Worm (Caenorhabditis elegans) whole organism, late embryonic: ENCODE measurements around the gene nhr-183.

Experiments
- C08G9.2 ChIP-seq: sonication (generic microtip); optimal IDR thresholded peaks from 2 replicates; lab custom pipeline; 2016; ENCODE audit warnings: mild to moderate bottlenecking, missing genetic modification characterization, moderate library complexity, missing compliant biosample characterization
- T23F11.4 ChIP-seq: fragments of 200-800 bp; sonication (Bioruptor generic); optimal IDR thresholded peaks from 2 replicates; lab custom pipeline; 2018; ENCODE audit warnings: mild to moderate bottlenecking, missing genetic modification characterization, missing compliant biosample characterization
- ceh-14 ChIP-seq: sonication (generic microtip); optimal IDR thresholded peaks from 2 replicates; lab custom pipeline; 2016; ENCODE audit warnings: missing genotype, missing genetic modification characterization, missing compliant biosample characterization
- ceh-18 ChIP-seq: sonication (generic microtip); optimal IDR thresholded peaks from 2 replicates; lab custom pipeline; 2016; ENCODE audit warnings: missing genetic modification characterization, missing compliant biosample characterization
- ceh-19 ChIP-seq: fragments of 200-800 bp; sonication (Bioruptor generic); optimal IDR thresholded peaks from 2 replicates; lab custom pipeline; 2018; ENCODE audit warnings: mild to moderate bottlenecking, missing genetic modification characterization, missing compliant biosample characterization
- ceh-22 ChIP-seq: sonication (generic microtip); optimal IDR thresholded peaks from 2 replicates; lab custom pipeline; 2017; ENCODE audit warnings: missing biosample characterization, missing genetic modification characterization
- ceh-45 ChIP-seq: fragments of 200-800 bp; sonication (Bioruptor generic); IDR thresholded peaks from 2 replicates; pipeline ENCODE4 v1.3.6; 2022; ENCODE audit warnings: missing genetic modification reagents, missing genetic modification characterization, missing compliant biosample characterization
- dve-1 ChIP-seq: sonication (generic microtip); optimal IDR thresholded peaks from 2 replicates; lab custom pipeline; 2017; ENCODE audit warnings: antibody characterized with exemption, mild to moderate bottlenecking, missing genetic modification characterization, missing compliant biosample characterization
- elt-4 ChIP-seq: sonication (generic microtip); optimal IDR thresholded peaks from 2 replicates; lab custom pipeline; 2016; ENCODE audit warnings: missing genetic modification characterization, missing compliant biosample characterization
- hlh-15 ChIP-seq: sonication (generic microtip); optimal IDR thresholded peaks from 2 replicates; lab custom pipeline; 2016; ENCODE audit warnings: missing genetic modification characterization, missing compliant biosample characterization
- hlh-30 ChIP-seq: sonication (generic microtip); optimal IDR thresholded peaks from 2 replicates; lab custom pipeline; 2017; ENCODE audit warnings: antibody characterized with exemption, missing genetic modification characterization, missing compliant biosample characterization; ENCODE audit not compliant: insufficient read depth
- hlh-8 ChIP-seq: sonication (generic microtip); optimal IDR thresholded peaks from 2 replicates; lab custom pipeline; 2016; ENCODE audit warnings: missing genotype, missing genetic modification characterization, missing compliant biosample characterization
- lin-11 ChIP-seq: fragments of 200-800 bp; sonication (Bioruptor generic); optimal IDR thresholded peaks from 2 replicates; lab custom pipeline; 2018; ENCODE audit warnings: mild to moderate bottlenecking, missing genetic modification characterization, missing compliant biosample characterization
- mec-3 ChIP-seq: sonication (generic microtip); optimal IDR thresholded peaks from 2 replicates; lab custom pipeline; 2016; ENCODE audit warnings: borderline replicate concordance, missing genetic modification characterization, missing compliant biosample characterization
- nfya-1 ChIP-seq: sonication (generic microtip); optimal IDR thresholded peaks from 2 replicates; lab custom pipeline; 2017; ENCODE audit warnings: missing genetic modification characterization, mild to moderate bottlenecking, missing compliant biosample characterization, antibody characterized with exemption, moderate library complexity
- npax-4 ChIP-seq: sonication (generic microtip); optimal IDR thresholded peaks from 2 replicates; lab custom pipeline; 2016; ENCODE audit warnings: missing genetic modification characterization, missing compliant biosample characterization
- pag-3 ChIP-seq: sonication (generic microtip); optimal IDR thresholded peaks from 2 replicates; lab custom pipeline; 2016; ENCODE audit warnings: missing compliant biosample characterization, missing genetic modification characterization, borderline replicate concordance
- pha-2 ChIP-seq: sonication (generic microtip); optimal IDR thresholded peaks from 2 replicates; lab custom pipeline; 2017; ENCODE audit warnings: mild to moderate bottlenecking, missing genetic modification characterization, missing compliant biosample characterization
- pqm-1 ChIP-seq: sonication (generic microtip); optimal IDR thresholded peaks from 2 replicates; lab custom pipeline; 2016; ENCODE audit warnings: missing genetic modification characterization, missing compliant biosample characterization
- pros-1 ChIP-seq: fragments of 150-350 bp; optimal IDR thresholded peaks from 2 replicates; lab custom pipeline; 2014; ENCODE audit warnings: missing biosample characterization, missing genetic modification reagents, missing genetic modification characterization
- sdc-2 ChIP-seq: sonication (generic microtip); optimal IDR thresholded peaks from 2 replicates; lab custom pipeline; 2016; ENCODE audit warnings: missing genotype, missing genetic modification characterization, missing compliant biosample characterization
- sox-2 ChIP-seq: fragments of 200-800 bp; sonication (Bioruptor generic); IDR thresholded peaks from 2 replicates; pipeline ENCODE4 v1.3.6; 2022; ENCODE audit warnings: missing genetic modification reagents, missing genetic modification characterization, missing compliant biosample characterization
- tbx-2 ChIP-seq: sonication (generic microtip); optimal IDR thresholded peaks from 2 replicates; lab custom pipeline; 2016; ENCODE audit warnings: missing genetic modification characterization, missing compliant biosample characterization
- unc-86 ChIP-seq: sonication (generic microtip); optimal IDR thresholded peaks from 2 replicates; lab custom pipeline; 2016; ENCODE audit warnings: missing genetic modification characterization, missing compliant biosample characterization

nhr-183 gene

DNA sequence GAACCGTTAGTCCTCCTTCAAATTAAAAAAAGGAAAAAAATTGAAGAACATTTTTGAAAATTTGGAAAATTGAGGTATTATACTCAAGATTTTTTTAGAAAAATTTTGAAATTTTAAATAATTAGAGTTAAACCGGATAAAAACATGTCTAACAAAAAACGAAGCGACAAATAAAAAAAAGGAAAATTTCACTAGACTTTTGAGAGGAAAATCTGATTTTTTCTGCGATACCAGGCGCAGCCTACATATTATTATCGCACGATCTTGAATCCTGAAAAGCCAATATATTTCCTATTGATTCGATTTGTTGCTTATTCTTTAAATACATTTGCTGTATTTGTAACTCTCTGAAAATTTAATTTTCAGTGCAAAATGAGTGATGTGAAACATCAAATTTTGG, 49.1 kb downstream of the nhr-183 start, which contains the start of gene nstp-8:
nstp-8 (plus strand) TSS at position 301 of the 400 bp plus-strand sequence.
- TF ChIP-seq ceh-22 (tag; lab: Kevin White, UChicago) (no peak), T23F11.4 (GFP tag; lab: Kevin White, UChicago) (no peak), sox-2 (GFP tag; lab: Robert Waterston, UW) (no peak), tbx-2 (tag; lab: Kevin White, UChicago) (no peak), mec-3 (tag; lab: Kevin White, UChicago) (no peak), pha-2 (tag; lab: Kevin White, UChicago) (no peak), elt-4 (no peak), pros-1 (tag; lab: Kevin White, UChicago) (no peak), npax-4 (no peak), hlh-30 (tag; lab: Kevin White, UChicago) (no peak), unc-86 (no peak), C08G9.2 (no peak), hlh-15 (no peak), ceh-19 (no peak), lin-11 (tag; lab: Kevin White, UChicago) (no peak), hlh-8 (tag; lab: Kevin White, UChicago) (no peak), sdc-2 (tag; lab: Kevin White, UChicago) (no peak)
- TF ChIP-seq, all 69 proteins: peak for 0

DNA sequence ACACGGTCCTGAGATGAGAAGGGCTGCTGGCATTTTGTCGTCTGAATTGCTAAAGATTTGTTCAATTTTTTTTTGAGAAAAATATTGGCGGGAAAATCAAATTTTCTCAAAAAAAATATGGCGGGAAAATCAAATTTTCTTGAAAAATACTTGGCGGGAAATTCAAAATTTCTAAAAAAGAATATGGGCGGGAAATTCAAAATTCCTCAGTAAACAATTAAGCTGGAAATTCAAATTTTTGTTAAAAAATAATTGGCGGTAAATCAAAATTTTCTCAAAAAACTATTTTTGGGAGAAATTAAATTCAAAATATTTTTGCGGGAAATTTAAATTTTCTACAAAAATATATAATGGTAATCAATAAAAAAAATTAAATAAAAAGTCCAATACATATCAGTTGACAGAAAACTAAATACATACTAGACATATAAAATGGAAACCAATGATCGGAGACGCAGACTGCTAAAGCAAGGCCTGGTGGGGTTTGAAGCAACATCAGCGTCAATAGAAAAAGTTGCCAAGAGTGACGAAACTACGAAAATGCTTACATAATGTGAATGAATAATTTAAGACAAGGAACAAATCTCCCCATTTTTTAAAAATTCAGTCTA, 49.9 kb downstream of the nhr-183 start, which contains the start of gene nhr-184:
nhr-184 (minus strand) TSS at position 51 of the 611 bp plus-strand sequence.
- TF ChIP-seq pag-3 (tag; lab: Kevin White, UChicago) (no peak), lin-11 (tag; lab: Kevin White, UChicago) (no peak), ceh-45 (no peak), ceh-14 (tag; lab: Kevin White, UChicago) (no peak), ceh-18 (tag; lab: Kevin White, UChicago) (no peak), ceh-22 (tag; lab: Kevin White, UChicago) (no peak), nfya-1 (tag; lab: Kevin White, UChicago) (no peak), pqm-1 (tag; lab: Kevin White, UChicago) (no peak), dve-1 (tag; lab: Kevin White, UChicago) (no peak)
